Worm (Caenorhabditis elegans) whole organism, L3 larva: ENCODE measurements around the gene inx-10.
A peak's percentile ranks its signal among the peaks of the same experiment; 100 is the strongest.

Experiments
- R02D3.7 ChIP-seq: fragments of 150-350 bp; optimal IDR thresholded peaks from 2 replicates; lab custom pipeline; 2014; ENCODE audit warnings: missing biosample characterization, missing genetic modification characterization
- elt-2 ChIP-seq: sonication (generic microtip); optimal IDR thresholded peaks from 2 replicates; lab custom pipeline; 2016; ENCODE audit warnings: missing genetic modification reagents, mild to moderate bottlenecking, missing genetic modification characterization, missing compliant biosample characterization
- mdl-1 ChIP-seq: fragments of 150-350 bp; optimal IDR thresholded peaks from 2 replicates; lab custom pipeline; 2014; ENCODE audit warnings: missing biosample characterization, missing genetic modification characterization
- pha-4 ChIP-seq: fragments of 150-350 bp; optimal IDR thresholded peaks from 2 replicates; lab custom pipeline; 2014; ENCODE audit warnings: missing biosample characterization, missing genetic modification reagents, missing genetic modification characterization

ce11 chrV:9212499-9212898 is 5.2 kb upstream of the inx-10 start:
- peak; percentile 53 for TF ChIP-seq elt-2 (tag; lab: Kevin White, UChicago)
- TF ChIP-seq pha-4 (tag; lab: Kevin White, UChicago): peak; percentile 91
- no peak for TF ChIP-seq R02D3.7 (tag; lab: Kevin White, UChicago)
- no peak for TF ChIP-seq mdl-1 (tag; lab: Kevin White, UChicago)
